Worm (Caenorhabditis elegans) whole organism, mixed stage, embryonic: ENCODE results near the gene ZK105.5.

Source experiments
- M03D4.4 ChIP-seq: sonication (generic microtip); optimal IDR thresholded peaks from 2 replicates; lab custom pipeline; 2017; ENCODE audit warnings: mild to moderate bottlenecking, missing genetic modification characterization, missing compliant biosample characterization
- bed-3 ChIP-seq: fragments of 200-800 bp; sonication (Bioruptor generic); optimal IDR thresholded peaks from 3 replicates; lab custom pipeline; 2018; ENCODE audit warnings: mild to moderate bottlenecking, missing genetic modification characterization, moderate library complexity, missing compliant biosample characterization
- blmp-1 ChIP-seq: fragments of 150-350 bp; optimal IDR thresholded peaks from 2 replicates; lab custom pipeline; 2014; ENCODE audit warnings: missing biosample characterization, missing genetic modification characterization
- ceh-39 ChIP-seq: fragments of 150-350 bp; optimal IDR thresholded peaks from 2 replicates; lab custom pipeline; 2014; ENCODE audit warnings: missing biosample characterization, missing genetic modification characterization
- ceh-43 ChIP-seq: fragments of 200-800 bp; sonication (Bioruptor generic); optimal IDR thresholded peaks from 2 replicates; lab custom pipeline; 2018; ENCODE audit warnings: mild to moderate bottlenecking, missing genetic modification characterization, moderate library complexity, missing compliant biosample characterization
- ceh-83 ChIP-seq: fragments of 200-800 bp; sonication (Bioruptor generic); optimal IDR thresholded peaks from 2 replicates; lab custom pipeline; 2018; ENCODE audit warnings: mild to moderate bottlenecking, missing genetic modification characterization, missing compliant biosample characterization
- ces-1 ChIP-seq: fragments of 150-350 bp; optimal IDR thresholded peaks from 2 replicates; lab custom pipeline; 2014; ENCODE audit warnings: missing biosample characterization, missing genetic modification reagents, missing genetic modification characterization
- cnd-1 ChIP-seq: fragments of 200-800 bp; sonication (Bioruptor generic); optimal IDR thresholded peaks from 2 replicates; lab custom pipeline; 2018; ENCODE audit warnings: mild to moderate bottlenecking, missing genetic modification characterization, missing compliant biosample characterization
- drap-1 ChIP-seq: fragments of 200-800 bp; sonication (Bioruptor generic); optimal IDR thresholded peaks from 3 replicates; lab custom pipeline; 2018; ENCODE audit warnings: mild to moderate bottlenecking, missing genetic modification characterization, missing compliant biosample characterization
- elt-1 ChIP-seq: sonication (generic microtip); optimal IDR thresholded peaks from 2 replicates; lab custom pipeline; 2017; ENCODE audit warnings: missing genetic modification characterization, mild to moderate bottlenecking, missing compliant biosample characterization, antibody characterized with exemption, moderate library complexity, borderline replicate concordance; ENCODE audit not compliant: insufficient read depth
- elt-3 ChIP-seq: fragments of 150-350 bp; optimal IDR thresholded peaks from 2 replicates; lab custom pipeline; 2014; ENCODE audit warnings: missing biosample characterization, missing genetic modification characterization
- flh-1 ChIP-seq: fragments of 200-800 bp; sonication (Bioruptor generic); optimal IDR thresholded peaks from 2 replicates; lab custom pipeline; 2018; ENCODE audit warnings: mild to moderate bottlenecking, missing genetic modification characterization, moderate library complexity, missing compliant biosample characterization
- ham-2 ChIP-seq: fragments of 200-800 bp; sonication (Bioruptor generic); optimal IDR thresholded peaks from 2 replicates; lab custom pipeline; 2018; ENCODE audit warnings: mild to moderate bottlenecking, missing genetic modification characterization, missing compliant biosample characterization
- hlh-1 ChIP-seq: fragments of 150-350 bp; optimal IDR thresholded peaks from 2 replicates; lab custom pipeline; 2014; ENCODE audit warnings: missing biosample characterization, missing genetic modification reagents, missing genetic modification characterization
- lin-13 ChIP-seq: fragments of 150-350 bp; optimal IDR thresholded peaks from 2 replicates; lab custom pipeline; 2014; ENCODE audit warnings: missing biosample characterization, missing genetic modification characterization
- lin-32 ChIP-seq: fragments of 200-800 bp; sonication (Bioruptor generic); optimal IDR thresholded peaks from 2 replicates; lab custom pipeline; 2018; ENCODE audit warnings: mild to moderate bottlenecking, missing genetic modification characterization, missing compliant biosample characterization
- lsy-2 ChIP-seq: fragments of 150-350 bp; optimal IDR thresholded peaks from 2 replicates; lab custom pipeline; 2014; ENCODE audit warnings: missing biosample characterization, missing genetic modification characterization
- mab-5 ChIP-seq: fragments of 150-350 bp; optimal IDR thresholded peaks from 2 replicates; lab custom pipeline; 2014; ENCODE audit warnings: missing biosample characterization, missing genetic modification characterization
- mep-1 ChIP-seq: fragments of 150-350 bp; optimal IDR thresholded peaks from 2 replicates; lab custom pipeline; 2017; ENCODE audit warnings: missing biosample characterization, missing genetic modification reagents, missing genetic modification characterization, inconsistent platforms
- mls-2 ChIP-seq: sonication (generic microtip); optimal IDR thresholded peaks from 2 replicates; lab custom pipeline; 2016; ENCODE audit warnings: mild to moderate bottlenecking, missing genetic modification characterization, moderate library complexity, missing compliant biosample characterization
- nhr-2 ChIP-seq: fragments of 150-350 bp; optimal IDR thresholded peaks from 2 replicates; lab custom pipeline; 2014; ENCODE audit warnings: missing biosample characterization, missing genetic modification characterization
- nhr-237 ChIP-seq: fragments of 150-350 bp; optimal IDR thresholded peaks from 2 replicates; lab custom pipeline; 2014; ENCODE audit warnings: missing biosample characterization, missing genetic modification characterization
- nhr-28 ChIP-seq: fragments of 150-350 bp; optimal IDR thresholded peaks from 2 replicates; lab custom pipeline; 2014; ENCODE audit warnings: missing biosample characterization, missing genetic modification characterization
- nhr-76 ChIP-seq: sonication (generic microtip); optimal IDR thresholded peaks from 2 replicates; lab custom pipeline; 2017; ENCODE audit warnings: missing biosample characterization, missing genetic modification characterization
- sem-2 ChIP-seq: fragments of 200-800 bp; sonication (Bioruptor generic); optimal IDR thresholded peaks from 2 replicates; lab custom pipeline; 2018; ENCODE audit warnings: mild to moderate bottlenecking, missing genetic modification characterization, missing compliant biosample characterization
- snpc-4 ChIP-seq: fragments of 150-350 bp; optimal IDR thresholded peaks from 2 replicates; lab custom pipeline; 2014; ENCODE audit warnings: missing biosample characterization, missing genetic modification characterization
- sptf-1 ChIP-seq: sonication (generic microtip); optimal IDR thresholded peaks from 2 replicates; lab custom pipeline; 2017; ENCODE audit warnings: mild to moderate bottlenecking, missing genetic modification characterization, moderate library complexity, missing compliant biosample characterization
- tbx-8 ChIP-seq: fragments of 200-800 bp; sonication (Bioruptor generic); optimal IDR thresholded peaks from 2 replicates; lab custom pipeline; 2018; ENCODE audit warnings: mild to moderate bottlenecking, missing genetic modification characterization, moderate library complexity, missing compliant biosample characterization
- unc-120 ChIP-seq: sonication (generic microtip); optimal IDR thresholded peaks from 2 replicates; lab custom pipeline; 2017; ENCODE audit warnings: missing genetic modification characterization, missing compliant biosample characterization; ENCODE audit not compliant: poor library complexity, severe bottlenecking
- unc-39 ChIP-seq: fragments of 150-350 bp; optimal IDR thresholded peaks from 2 replicates; lab custom pipeline; 2014; ENCODE audit warnings: missing biosample characterization, missing genetic modification characterization
- unc-62 ChIP-seq: fragments of 150-350 bp; optimal IDR thresholded peaks from 2 replicates; lab custom pipeline; 2014; ENCODE audit warnings: missing biosample characterization, missing genetic modification reagents, missing genetic modification characterization
- zip-8 ChIP-seq: fragments of 150-350 bp; optimal IDR thresholded peaks from 2 replicates; lab custom pipeline; 2014; ENCODE audit warnings: missing biosample characterization, missing genetic modification characterization
- ztf-11 ChIP-seq: fragments of 150-350 bp; optimal IDR thresholded peaks from 2 replicates; lab custom pipeline; 2014; ENCODE audit warnings: missing biosample characterization, missing genetic modification characterization

The ZK105.5 gene

ce11 chrV:7683907-7684655 is 33.4 kb downstream of the ZK105.5 start, which contains the start of gene sre-11:
sre-11 (minus strand) TSS chrV:7683957.
- TF ChIP-seq elt-1 (no peak), mab-5 (tag; lab: Kevin White, UChicago) (no peak), blmp-1 (tag; lab: Kevin White, UChicago) (no peak), lsy-2 (tag; lab: Kevin White, UChicago) (no peak), ham-2 (GFP tag; lab: Kevin White, UChicago) (no peak), cnd-1 (tag; lab: Kevin White, UChicago) (no peak), drap-1 (GFP tag; lab: Kevin White, UChicago) (no peak)

- TF ChIP-seq elt-1 (no peak), hlh-1 (tag; lab: Kevin White, UChicago) (no peak), snpc-4 (no peak), mep-1 (tag; lab: Kevin White, UChicago) (no peak), nhr-28 (tag; lab: Kevin White, UChicago) (no peak), ceh-39 (tag; lab: Kevin White, UChicago) (no peak), M03D4.4 (tag; lab: Kevin White, UChicago) (no peak), blmp-1 (tag; lab: Kevin White, UChicago) (no peak), cnd-1 (tag; lab: Kevin White, UChicago) (no peak), drap-1 (GFP tag; lab: Kevin White, UChicago) (no peak), bed-3 (no peak), lin-32 (GFP tag; lab: Kevin White, UChicago) (no peak), zip-8 (tag; lab: Kevin White, UChicago) (no peak), tbx-8 (GFP tag; lab: Kevin White, UChicago) (no peak), lin-13 (no peak)
- TF ChIP-seq, all 35 proteins: peak for 0
Observed at ce11 chrV:7681388-7681787, 36.1 kb downstream of the ZK105.5 start, which contains the start of gene cyp-33A1. cyp-33A1 (minus strand) TSS chrV:7681459.

- TF ChIP-seq bed-3 (no peak), blmp-1 (tag; lab: Kevin White, UChicago) (no peak), snpc-4 (no peak), elt-1 (no peak), tbx-8 (GFP tag; lab: Kevin White, UChicago) (no peak), sptf-1 (tag; lab: Kevin White, UChicago) (no peak), flh-1 (GFP tag; lab: Kevin White, UChicago) (no peak), mab-5 (tag; lab: Kevin White, UChicago) (no peak), lsy-2 (tag; lab: Kevin White, UChicago) (no peak), nhr-76 (tag; lab: Kevin White, UChicago) (no peak), ceh-43 (no peak), sem-2 (no peak), nhr-2 (tag; lab: Kevin White, UChicago) (no peak), nhr-28 (tag; lab: Kevin White, UChicago) (no peak), ceh-39 (tag; lab: Kevin White, UChicago) (no peak), zip-8 (tag; lab: Kevin White, UChicago) (no peak)
Observed at ce11 chrV:7675904-7676303, 41.6 kb downstream of the ZK105.5 start, which contains the start of gene C12D5.3. C12D5.3 (plus strand) TSS chrV:7676204.

ce11 chrV:7672258-7672657 is 45.3 kb downstream of the ZK105.5 start, which contains the start of gene C12D5.4:
C12D5.4 (plus strand) TSS chrV:7672558.
- TF ChIP-seq mls-2 (tag; lab: Kevin White, UChicago) (no peak), cnd-1 (tag; lab: Kevin White, UChicago) (no peak), unc-62 (GFP tag; lab: Kevin White, UChicago) (no peak), lin-32 (GFP tag; lab: Kevin White, UChicago) (no peak), zip-8 (tag; lab: Kevin White, UChicago) (no peak), elt-3 (tag; lab: Kevin White, UChicago) (no peak), nhr-76 (tag; lab: Kevin White, UChicago) (no peak), tbx-8 (GFP tag; lab: Kevin White, UChicago) (no peak), nhr-28 (tag; lab: Kevin White, UChicago) (no peak), nhr-237 (no peak), lsy-2 (tag; lab: Kevin White, UChicago) (no peak), nhr-2 (tag; lab: Kevin White, UChicago) (no peak)

ce11 chrV:7667940-7668339 is 49.6 kb downstream of the ZK105.5 start, which contains the start of gene C12D5.5:
C12D5.5 (plus strand) TSS chrV:7668240.
- TF ChIP-seq blmp-1 (tag; lab: Kevin White, UChicago) (no peak), sptf-1 (tag; lab: Kevin White, UChicago) (no peak), nhr-76 (tag; lab: Kevin White, UChicago) (no peak), ces-1 (GFP tag; lab: Kevin White, UChicago) (no peak), ceh-83 (GFP tag; lab: Kevin White, UChicago) (no peak), unc-120 (tag; lab: Kevin White, UChicago) (no peak), nhr-237 (no peak), nhr-28 (tag; lab: Kevin White, UChicago) (no peak), ztf-11 (no peak), unc-39 (tag; lab: Kevin White, UChicago) (no peak), lin-13 (no peak)
